Worm (Caenorhabditis elegans) whole organism, L2 larva: Measurements from ENCODE around the gene msp-79.

Experiments used
- F13H6.1 ChIP-seq: sonication (generic microtip); optimal IDR thresholded peaks from 2 replicates; lab custom pipeline; 2016; ENCODE audit warnings: missing genetic modification characterization, missing compliant biosample characterization
- R02D3.7 ChIP-seq: fragments of 150-350 bp; optimal IDR thresholded peaks from 2 replicates; lab custom pipeline; 2014; ENCODE audit warnings: missing biosample characterization, missing genetic modification characterization
- Y55F3AM.14 ChIP-seq: fragments of 200-800 bp; sonication (Bioruptor generic); optimal IDR thresholded peaks from 2 replicates; lab custom pipeline; 2018; ENCODE audit warnings: mild to moderate bottlenecking, missing genetic modification characterization, missing compliant biosample characterization
- ZK546.5 ChIP-seq: sonication (generic microtip); optimal IDR thresholded peaks from 2 replicates; lab custom pipeline; 2017; ENCODE audit warnings: missing biosample characterization, missing genetic modification characterization
- aly-2 ChIP-seq: fragments of 150-350 bp; optimal IDR thresholded peaks from 2 replicates; lab custom pipeline; 2014; ENCODE audit warnings: missing biosample characterization, missing genetic modification characterization
- blmp-1 ChIP-seq: sonication (generic microtip); optimal IDR thresholded peaks from 2 replicates; lab custom pipeline; 2017; ENCODE audit warnings: missing genetic modification characterization, mild to moderate bottlenecking, missing compliant biosample characterization, antibody characterized with exemption, moderate library complexity; ENCODE audit not compliant: insufficient read depth
- ceh-16 ChIP-seq: fragments of 150-350 bp; optimal IDR thresholded peaks from 2 replicates; lab custom pipeline; 2014; ENCODE audit warnings: missing biosample characterization, missing genetic modification characterization
- ceh-82 ChIP-seq: fragments of 150-350 bp; optimal IDR thresholded peaks from 2 replicates; lab custom pipeline; 2014; ENCODE audit warnings: missing biosample characterization, missing genetic modification characterization
- crh-2 ChIP-seq: sonication (generic microtip); optimal IDR thresholded peaks from 2 replicates; lab custom pipeline; 2017; ENCODE audit warnings: missing biosample characterization, missing genetic modification characterization
- egl-27 ChIP-seq: sonication (generic microtip); optimal IDR thresholded peaks from 3 replicates; lab custom pipeline; 2017; ENCODE audit warnings: missing biosample characterization, missing genetic modification reagents, missing genetic modification characterization
- elt-1 ChIP-seq: fragments of 150-350 bp; optimal IDR thresholded peaks from 2 replicates; lab custom pipeline; 2014; ENCODE audit warnings: missing biosample characterization, missing genetic modification characterization
- elt-3 ChIP-seq: sonication (generic microtip); optimal IDR thresholded peaks from 2 replicates; lab custom pipeline; 2017; ENCODE audit warnings: missing biosample characterization, missing genetic modification characterization
- fos-1 ChIP-seq: fragments of 150-350 bp; optimal IDR thresholded peaks from 2 replicates; lab custom pipeline; 2014; ENCODE audit warnings: missing biosample characterization, missing genetic modification characterization
- gmeb-1 ChIP-seq: fragments of 150-350 bp; optimal IDR thresholded peaks from 2 replicates; lab custom pipeline; 2014; ENCODE audit warnings: missing biosample characterization, missing genetic modification characterization
- lin-11 ChIP-seq: fragments of 150-350 bp; sonication (generic microtip); optimal IDR thresholded peaks from 2 replicates; lab custom pipeline; 2014; ENCODE audit warnings: missing biosample characterization, missing genetic modification characterization, inconsistent platforms, mixed read lengths
- lin-13 ChIP-seq: fragments of 150-350 bp; optimal IDR thresholded peaks from 2 replicates; lab custom pipeline; 2014; ENCODE audit warnings: missing biosample characterization, missing genetic modification reagents, missing genetic modification characterization
- lin-39 ChIP-seq: fragments of 150-350 bp; optimal IDR thresholded peaks from 2 replicates; lab custom pipeline; 2014; ENCODE audit warnings: missing biosample characterization, missing genetic modification reagents, missing genetic modification characterization
- lsy-2 ChIP-seq, 2 experiments: fragments of 150-350 bp in 1 of 2; sonication (generic microtip) in 1 of 2; optimal IDR thresholded peaks; 2 replicates each; lab custom pipeline; 2014 to 2017; ENCODE audit warnings: missing biosample characterization in 2 of 2, missing genetic modification characterization in 2 of 2
- mdl-1 ChIP-seq, 2 experiments: fragments of 150-350 bp in 1 of 2; sonication (generic microtip) in 1 of 2; optimal IDR thresholded peaks; 2 replicates each; lab custom pipeline; 2017; ENCODE audit warnings: missing biosample characterization in 2 of 2, missing genetic modification characterization in 2 of 2
- nhr-10 ChIP-seq: sonication (generic microtip); optimal IDR thresholded peaks from 2 replicates; lab custom pipeline; 2017; ENCODE audit warnings: missing biosample characterization, missing genetic modification characterization
- nhr-11 ChIP-seq: fragments of 150-350 bp; optimal IDR thresholded peaks from 2 replicates; lab custom pipeline; 2014; ENCODE audit warnings: missing biosample characterization, missing genetic modification characterization
- nhr-12 ChIP-seq: fragments of 150-350 bp; optimal IDR thresholded peaks from 2 replicates; lab custom pipeline; 2014; ENCODE audit warnings: missing biosample characterization, missing genetic modification characterization
- nhr-129 ChIP-seq: fragments of 150-350 bp; optimal IDR thresholded peaks from 2 replicates; lab custom pipeline; 2014; ENCODE audit warnings: missing biosample characterization, missing genetic modification characterization
- nhr-21 ChIP-seq: fragments of 150-350 bp; optimal IDR thresholded peaks from 2 replicates; lab custom pipeline; 2014; ENCODE audit warnings: missing biosample characterization, missing genetic modification characterization
- nhr-23 ChIP-seq: fragments of 150-350 bp; optimal IDR thresholded peaks from 2 replicates; lab custom pipeline; 2014; ENCODE audit warnings: missing biosample characterization, missing genetic modification reagents, missing genetic modification characterization
- nhr-25 ChIP-seq: fragments of 150-350 bp; sonication (generic microtip); optimal IDR thresholded peaks from 3 replicates; lab custom pipeline; 2014; ENCODE audit warnings: missing biosample characterization, missing genetic modification characterization
- nhr-6 ChIP-seq: fragments of 150-350 bp; optimal IDR thresholded peaks from 2 replicates; lab custom pipeline; 2014; ENCODE audit warnings: missing biosample characterization, missing genetic modification characterization
- peb-1 ChIP-seq: fragments of 150-350 bp; optimal IDR thresholded peaks from 2 replicates; lab custom pipeline; 2014; ENCODE audit warnings: missing biosample characterization, missing genetic modification characterization
- sem-4 ChIP-seq: fragments of 150-350 bp; optimal IDR thresholded peaks from 2 replicates; lab custom pipeline; 2014; ENCODE audit warnings: missing biosample characterization, missing genetic modification reagents, missing genetic modification characterization
- sma-3 ChIP-seq: sonication (generic microtip); optimal IDR thresholded peaks from 2 replicates; lab custom pipeline; 2016; ENCODE audit warnings: missing genetic modification reagents, missing genetic modification characterization, missing compliant biosample characterization
- sma-9 ChIP-seq, 2 experiments: fragments of 150-350 bp in 1 of 2; sonication (generic microtip) in 1 of 2; optimal IDR thresholded peaks; 2 replicates each; lab custom pipeline; 2014 to 2016; ENCODE audit warnings: missing genetic modification characterization in 2 of 2, mild to moderate bottlenecking in 1 of 2, missing biosample characterization in 1 of 2, missing compliant biosample characterization in 1 of 2, missing genetic modification reagents in 1 of 2, moderate library complexity in 1 of 2
- snpc-4 ChIP-seq: fragments of 150-350 bp; optimal IDR thresholded peaks from 2 replicates; lab custom pipeline; 2014; ENCODE audit warnings: missing biosample characterization, missing genetic modification characterization
- unc-39 ChIP-seq: fragments of 150-350 bp; optimal IDR thresholded peaks from 2 replicates; lab custom pipeline; 2014; ENCODE audit warnings: missing biosample characterization, missing genetic modification characterization
- unc-55 ChIP-seq: fragments of 150-350 bp; sonication (generic microtip); optimal IDR thresholded peaks from 3 replicates; lab custom pipeline; 2014; ENCODE audit warnings: missing biosample characterization, missing genetic modification reagents, missing genetic modification characterization
- unc-62 ChIP-seq: fragments of 150-350 bp; optimal IDR thresholded peaks from 2 replicates; lab custom pipeline; 2014; ENCODE audit warnings: missing biosample characterization, missing genetic modification reagents, missing genetic modification characterization
- ztf-1 ChIP-seq: fragments of 200-800 bp; sonication (Bioruptor generic); conservative IDR thresholded peaks from 2 replicates; pipeline ENCODE4 v1.3.6; 2022; ENCODE audit warnings: missing genetic modification characterization, missing compliant biosample characterization
- ztf-11 ChIP-seq: sonication (generic microtip); optimal IDR thresholded peaks from 2 replicates; lab custom pipeline; 2017; ENCODE audit warnings: missing biosample characterization, missing genetic modification characterization
- ztf-4 ChIP-seq: fragments of 150-350 bp; optimal IDR thresholded peaks from 2 replicates; lab custom pipeline; 2014; ENCODE audit warnings: missing biosample characterization, missing genetic modification characterization

The msp-79 gene

DNA sequence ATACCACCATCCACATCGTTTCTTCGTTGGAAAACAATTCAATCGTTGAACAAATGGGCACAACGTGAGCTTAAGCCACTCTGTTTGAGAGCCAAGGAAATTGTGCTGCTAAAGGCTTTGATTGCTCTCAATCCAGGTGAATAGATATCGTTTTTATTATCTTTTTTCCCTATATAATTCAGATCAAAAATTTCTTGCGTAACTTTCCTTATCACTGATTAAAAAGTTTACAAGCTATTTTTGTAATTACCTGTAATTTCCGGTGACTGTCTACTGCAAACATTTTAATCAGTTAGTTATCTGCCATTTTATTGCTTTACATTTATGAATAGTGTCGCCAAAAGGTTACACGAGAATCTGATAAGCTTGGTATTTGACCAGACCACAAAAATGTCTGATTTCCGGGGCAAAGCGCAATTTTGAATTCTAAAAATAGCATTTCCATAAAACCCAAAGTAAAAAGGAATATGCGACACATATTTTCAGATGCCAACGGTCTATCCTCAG lies 4.2 kb downstream of the msp-79 start:
- TF ChIP-seq egl-27 (tag; lab: Kevin White, UChicago) (peak; percentile 1), lsy-2 (tag; optimal IDR thresholded peaks at IDR 0.05; lab: Kevin White, UChicago) (no peak), fos-1 (tag; lab: Kevin White, UChicago) (peak; percentile 85)
- TF ChIP-seq, all 48 proteins: peak for 2

DNA sequence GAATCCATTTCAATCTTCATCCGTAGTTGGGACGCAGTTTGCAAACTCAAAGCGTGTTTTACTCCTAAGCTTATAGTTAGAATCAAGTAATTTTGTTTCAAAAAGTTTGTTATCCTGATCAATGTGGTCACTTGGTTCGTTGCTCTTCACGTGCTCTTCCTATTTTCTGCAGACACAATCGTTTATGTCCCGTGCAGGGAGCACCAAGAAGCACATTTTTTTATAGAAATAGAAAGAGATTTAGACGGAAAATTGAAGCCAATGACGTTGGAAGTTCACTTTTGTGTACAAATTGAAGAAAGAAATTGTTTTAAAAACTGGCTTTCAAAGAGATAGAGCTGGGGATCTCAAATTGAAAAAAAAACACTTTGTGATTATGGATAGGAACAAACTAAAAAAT lies 5.2 kb downstream of the msp-79 start:
- TF ChIP-seq sma-3 (GFP tag; lab: Kevin White, UChicago) (no peak), crh-2 (peak; percentile 19), peb-1 (tag; lab: Kevin White, UChicago) (no peak), F13H6.1 (tag; lab: Kevin White, UChicago) (peak; percentile 2), nhr-21 (tag; lab: Kevin White, UChicago) (no peak), aly-2 (tag; lab: Kevin White, UChicago) (no peak), nhr-129 (tag; lab: Kevin White, UChicago) (peak; percentile 3)

DNA sequence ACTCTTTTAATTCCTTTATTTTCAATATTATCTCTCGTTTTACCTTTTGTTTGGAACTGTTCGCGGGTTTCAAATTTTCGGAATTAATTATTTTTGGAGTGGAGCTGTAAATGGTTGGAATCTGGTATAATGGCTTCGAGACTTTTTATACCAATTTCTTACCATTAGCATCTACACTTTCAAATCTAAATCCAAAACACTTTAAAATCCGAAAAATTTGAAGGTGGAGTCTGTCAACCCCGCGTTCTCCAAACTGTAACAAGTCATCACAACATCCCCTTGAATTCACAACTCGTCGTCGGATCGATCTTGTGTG lies 9.6 kb downstream of the msp-79 start, which contains the start of gene nhr-97:
Gene nhr-97, plus strand, starts transcription at position 217 of the 316 bp plus-strand sequence.
- TF ChIP-seq nhr-23 (tag; lab: Kevin White, UChicago), result no peak
- TF ChIP-seq nhr-129 (tag; lab: Kevin White, UChicago), result no peak
- no peak for TF ChIP-seq ztf-1 (GFP tag; lab: Robert Waterston, UW)
- no peak for TF ChIP-seq ztf-4 (tag; lab: Kevin White, UChicago)
- no peak for TF ChIP-seq blmp-1 (tag; lab: Kevin White, UChicago)
- no peak for TF ChIP-seq nhr-10 (tag; lab: Kevin White, UChicago)
- TF ChIP-seq snpc-4 (tag; lab: Kevin White, UChicago), result no peak
- TF ChIP-seq crh-2, result no peak
- TF ChIP-seq lin-13 (GFP tag; lab: Kevin White, UChicago), result no peak
- no peak for TF ChIP-seq lin-11 (tag; lab: Kevin White, UChicago)
- TF ChIP-seq sma-9 (GFP tag; optimal IDR thresholded peaks at IDR 0.05; lab: Kevin White, UChicago), result no peak
- TF ChIP-seq sma-9 (tag; optimal IDR thresholded peaks at IDR 0.05; lab: Kevin White, UChicago), result no peak
- no peak for TF ChIP-seq unc-39
- TF ChIP-seq elt-1 (tag; lab: Kevin White, UChicago), result no peak
- TF ChIP-seq egl-27 (tag; lab: Kevin White, UChicago), result no peak
- TF ChIP-seq unc-55, result no peak
- TF ChIP-seq mdl-1 (tag; optimal IDR thresholded peaks at IDR 0.05; lab: Kevin White, UChicago), result no peak
- no peak for TF ChIP-seq nhr-11 (tag; lab: Kevin White, UChicago)
- no peak for TF ChIP-seq ztf-11 (tag; lab: Kevin White, UChicago)
- TF ChIP-seq Y55F3AM.14 (GFP tag; lab: Kevin White, UChicago), result no peak
- TF ChIP-seq, all 48 proteins: peak for 0

DNA sequence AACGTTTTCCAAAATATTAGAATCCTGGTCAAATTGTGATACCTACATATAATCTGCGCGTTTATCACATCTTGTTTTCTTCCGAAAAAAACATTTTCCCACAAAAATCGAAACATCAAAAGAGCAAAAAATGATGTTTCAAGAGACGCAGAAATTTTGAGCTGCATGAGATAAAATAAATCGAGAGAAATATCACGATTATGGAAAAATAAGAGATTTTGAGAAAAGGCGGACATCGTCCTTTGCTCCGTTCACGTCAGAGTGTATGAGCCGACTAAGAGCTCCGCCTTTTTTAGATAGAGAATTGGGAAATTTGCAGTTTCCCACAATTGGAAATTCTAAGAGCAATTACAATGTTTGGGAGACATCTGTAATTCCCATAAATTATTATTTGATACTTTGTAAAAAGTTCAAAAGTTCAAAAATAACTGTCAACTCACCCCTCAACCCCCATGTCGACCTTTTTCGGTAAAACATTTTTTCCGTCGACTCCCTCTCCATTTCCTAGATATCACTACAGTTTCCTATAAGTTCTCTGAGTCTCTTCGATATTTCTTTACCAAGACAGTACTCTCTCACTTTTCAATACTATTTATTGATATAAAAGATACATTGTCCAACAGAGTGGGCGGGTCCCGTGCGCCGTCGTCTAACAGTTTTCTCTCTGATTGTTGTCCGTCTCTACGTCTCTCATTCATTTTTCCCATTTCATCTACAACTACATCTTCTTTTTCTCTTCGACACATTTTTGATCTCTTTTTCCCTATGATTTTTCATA lies 10.1 kb downstream of the msp-79 start:
- TF ChIP-seq nhr-23 (tag; lab: Kevin White, UChicago) (no peak), nhr-25 (peak; percentile 69), nhr-21 (tag; lab: Kevin White, UChicago) (peak; percentile 53), mdl-1 (tag; optimal IDR thresholded peaks at IDR 0.05; lab: Kevin White, UChicago) (no peak), sma-9 (GFP tag; optimal IDR thresholded peaks at IDR 0.05; lab: Kevin White, UChicago) (peak; percentile 59), sma-9 (tag; optimal IDR thresholded peaks at IDR 0.05; lab: Kevin White, UChicago) (no peak), lin-39 (tag; lab: Kevin White, UChicago) (no peak), gmeb-1 (tag; lab: Kevin White, UChicago) (peak; percentile 55), ceh-82 (no peak), sem-4 (no peak), elt-1 (tag; lab: Kevin White, UChicago) (no peak), F13H6.1 (tag; lab: Kevin White, UChicago) (peak; percentile 27), unc-39 (no peak), nhr-12 (tag; lab: Kevin White, UChicago) (no peak), crh-2 (peak; percentile 62), Y55F3AM.14 (GFP tag; lab: Kevin White, UChicago) (no peak), ztf-11 (tag; lab: Kevin White, UChicago) (no peak), sma-3 (GFP tag; lab: Kevin White, UChicago) (peak; percentile 60), unc-62 (no peak), blmp-1 (tag; lab: Kevin White, UChicago) (peak; percentile 51), elt-3 (tag; lab: Kevin White, UChicago) (no peak), R02D3.7 (no peak), nhr-6 (tag; lab: Kevin White, UChicago) (no peak), nhr-129 (tag; lab: Kevin White, UChicago) (peak; percentile 1), ZK546.5 (tag; lab: Kevin White, UChicago) (no peak), peb-1 (tag; lab: Kevin White, UChicago) (no peak), fos-1 (tag; lab: Kevin White, UChicago) (peak; percentile 73), snpc-4 (tag; lab: Kevin White, UChicago) (no peak), ceh-16 (tag; lab: Kevin White, UChicago) (no peak)
